Fruit fly (Drosophila melanogaster): ENCODE results near the gene CG15312.
A peak's percentile ranks its signal among the peaks of the same experiment; 100 is the strongest.

Gene CG15312

DNA sequence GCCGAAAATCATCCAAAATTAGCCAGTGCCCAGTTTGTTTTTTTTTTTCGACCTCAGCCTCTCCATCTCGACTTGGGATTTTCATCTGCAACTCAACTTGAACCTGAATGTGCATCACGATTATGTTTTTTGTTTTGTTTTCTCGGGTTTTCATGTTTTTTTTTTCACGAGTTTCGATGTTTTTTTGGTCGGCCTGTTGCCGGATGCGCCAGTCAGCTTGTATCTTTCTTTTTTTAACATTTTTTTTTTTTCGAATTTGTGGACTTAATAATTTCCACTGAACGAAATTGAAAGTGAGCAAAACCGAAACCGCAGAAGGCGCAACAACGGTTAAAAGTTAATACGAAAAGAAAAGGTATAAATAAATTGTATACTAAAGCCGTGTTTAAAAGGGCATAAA lies 48.9 kb downstream of the CG15312 start:
- TF ChIP-seq tj (GFP tag; optimal IDR thresholded peaks at IDR 0.05) (no peak), CG5204 (GFP tag; optimal IDR thresholded peaks at IDR 0.05) (no peak), CG12768 (GFP tag; optimal IDR thresholded peaks at IDR 0.05) (no peak), ovo (GFP tag; optimal IDR thresholded peaks at IDR 0.05) (no peak), toe (GFP tag; optimal IDR thresholded peaks at IDR 0.05) (no peak), CG33017 (tag; optimal IDR thresholded peaks at IDR 0.05) (no peak), kay (GFP tag; ENCODE audit: borderline replicate concordance) (no peak), Mnt (GFP tag; optimal IDR thresholded peaks at IDR 0.05) (no peak), cnc (optimal IDR thresholded peaks at IDR 0.05) (no peak), bab1 (GFP tag; optimal IDR thresholded peaks at IDR 0.05) (no peak), CG1620 (GFP tag; optimal IDR thresholded peaks at IDR 0.05) (no peak), Clk (GFP tag; optimal IDR thresholded peaks at IDR 0.05) (no peak), CG14711 (tag; optimal IDR thresholded peaks at IDR 0.05) (no peak), pad (GFP tag; optimal IDR thresholded peaks at IDR 0.05) (no peak), Crg-1 (GFP tag; optimal IDR thresholded peaks at IDR 0.05) (no peak), CG7101 (tag; optimal IDR thresholded peaks at IDR 0.05) (no peak), Hr96 (GFP tag; optimal IDR thresholded peaks at IDR 0.05) (no peak), cic (GFP tag; optimal IDR thresholded peaks at IDR 0.05) (no peak), CG11617 (GFP tag; optimal IDR thresholded peaks at IDR 0.05) (no peak)

- no peak for TF ChIP-seq CG5204 (GFP tag; optimal IDR thresholded peaks at IDR 0.05)
- TF ChIP-seq CG33017 (tag; optimal IDR thresholded peaks at IDR 0.05), result no peak
- TF ChIP-seq ovo (GFP tag; optimal IDR thresholded peaks at IDR 0.05), result no peak
Observed at dm6 chrX:10020857-10021256, 49.8 kb downstream of the CG15312 start.

dm6 chrX:10016724-10017123 lies 53.9 kb downstream of the CG15312 start, which contains the start of gene Cht6:
Gene Cht6 (plus strand): TSS chrX:10016845.
- TF ChIP-seq Crg-1 (GFP tag; optimal IDR thresholded peaks at IDR 0.05), result no peak
- TF ChIP-seq CG11617 (GFP tag; optimal IDR thresholded peaks at IDR 0.05), result no peak
- no peak for TF ChIP-seq cic (GFP tag; optimal IDR thresholded peaks at IDR 0.05)
- TF ChIP-seq CG33017 (tag; optimal IDR thresholded peaks at IDR 0.05), result no peak
- TF ChIP-seq bab1 (GFP tag; optimal IDR thresholded peaks at IDR 0.05), result no peak
- TF ChIP-seq toe (GFP tag; optimal IDR thresholded peaks at IDR 0.05), result no peak
- no peak for TF ChIP-seq CG12768 (GFP tag; optimal IDR thresholded peaks at IDR 0.05)
- TF ChIP-seq CG14711 (tag; optimal IDR thresholded peaks at IDR 0.05), result no peak
- no peak for TF ChIP-seq tj (GFP tag; optimal IDR thresholded peaks at IDR 0.05)
- no peak for TF ChIP-seq CG1620 (GFP tag; optimal IDR thresholded peaks at IDR 0.05)

DNA sequence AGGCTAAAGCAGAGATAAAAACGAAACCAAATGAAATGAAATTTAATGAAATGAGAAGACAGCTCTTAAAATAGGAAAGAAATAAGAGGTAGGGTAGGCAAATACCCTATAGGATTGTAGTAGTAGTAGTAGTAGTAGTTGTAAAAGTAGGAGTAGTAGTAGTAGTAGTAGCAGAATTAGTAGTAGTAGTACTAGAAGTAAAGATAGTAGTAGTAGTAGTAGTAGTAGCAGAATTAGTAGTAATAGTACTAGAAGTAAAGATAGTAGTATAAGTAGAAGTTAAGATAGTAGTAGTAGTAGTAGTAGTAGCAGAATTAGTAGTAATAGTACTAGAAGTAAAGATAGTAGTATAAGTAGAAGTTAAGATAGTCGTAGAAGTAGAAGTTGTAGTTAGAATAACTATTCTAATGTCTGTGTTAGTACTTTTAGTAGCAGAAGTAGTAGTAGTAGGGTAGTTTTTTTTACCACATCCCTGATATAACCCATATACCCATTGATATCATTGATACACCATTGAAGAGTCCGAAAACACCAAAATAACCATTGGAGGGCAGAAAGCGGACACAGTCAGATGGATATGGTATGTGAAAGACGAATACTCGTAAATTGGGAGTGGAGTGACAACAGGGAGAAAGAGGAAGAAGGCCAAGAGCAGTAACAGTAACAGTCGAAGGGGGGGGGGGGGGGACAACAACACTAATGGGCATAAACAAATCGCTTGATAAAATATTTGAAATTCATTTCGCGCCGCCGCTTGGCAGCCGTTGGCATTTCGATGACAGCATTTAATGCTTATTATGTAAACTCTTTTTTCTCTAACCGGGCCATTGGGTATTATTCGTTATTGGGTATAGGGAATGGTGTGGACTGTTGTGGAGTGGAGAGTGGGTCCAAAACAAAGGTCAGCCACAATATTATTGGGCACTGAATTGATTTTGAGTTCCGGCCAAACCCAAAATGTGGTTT lies 55.6 kb downstream of the CG15312 start:
- TF ChIP-seq cic (GFP tag; optimal IDR thresholded peaks at IDR 0.05), result no peak
- no peak for TF ChIP-seq kay (GFP tag; ENCODE audit: borderline replicate concordance)
- TF ChIP-seq CG7101 (tag; optimal IDR thresholded peaks at IDR 0.05), result no peak
- TF ChIP-seq ovo (GFP tag; optimal IDR thresholded peaks at IDR 0.05), result no peak
- TF ChIP-seq tj (GFP tag; optimal IDR thresholded peaks at IDR 0.05), result no peak
- TF ChIP-seq cnc (optimal IDR thresholded peaks at IDR 0.05), result no peak
- no peak for TF ChIP-seq CG12768 (GFP tag; optimal IDR thresholded peaks at IDR 0.05)
- no peak for TF ChIP-seq CG5204 (GFP tag; optimal IDR thresholded peaks at IDR 0.05)

- TF ChIP-seq Hr96 (GFP tag; optimal IDR thresholded peaks at IDR 0.05), result peak; percentile 18
- TF ChIP-seq pad (GFP tag; optimal IDR thresholded peaks at IDR 0.05), result peak; percentile 0
- peak; percentile 12 for TF ChIP-seq Crg-1 (GFP tag; optimal IDR thresholded peaks at IDR 0.05)
- TF ChIP-seq CG7101 (tag; optimal IDR thresholded peaks at IDR 0.05), result no peak
Observed at dm6 chrX:10009794-10010614, 60.7 kb downstream of the CG15312 start, which contains the start of gene Dna2. Gene Dna2 (plus strand): TSS chrX:10010481.

DNA sequence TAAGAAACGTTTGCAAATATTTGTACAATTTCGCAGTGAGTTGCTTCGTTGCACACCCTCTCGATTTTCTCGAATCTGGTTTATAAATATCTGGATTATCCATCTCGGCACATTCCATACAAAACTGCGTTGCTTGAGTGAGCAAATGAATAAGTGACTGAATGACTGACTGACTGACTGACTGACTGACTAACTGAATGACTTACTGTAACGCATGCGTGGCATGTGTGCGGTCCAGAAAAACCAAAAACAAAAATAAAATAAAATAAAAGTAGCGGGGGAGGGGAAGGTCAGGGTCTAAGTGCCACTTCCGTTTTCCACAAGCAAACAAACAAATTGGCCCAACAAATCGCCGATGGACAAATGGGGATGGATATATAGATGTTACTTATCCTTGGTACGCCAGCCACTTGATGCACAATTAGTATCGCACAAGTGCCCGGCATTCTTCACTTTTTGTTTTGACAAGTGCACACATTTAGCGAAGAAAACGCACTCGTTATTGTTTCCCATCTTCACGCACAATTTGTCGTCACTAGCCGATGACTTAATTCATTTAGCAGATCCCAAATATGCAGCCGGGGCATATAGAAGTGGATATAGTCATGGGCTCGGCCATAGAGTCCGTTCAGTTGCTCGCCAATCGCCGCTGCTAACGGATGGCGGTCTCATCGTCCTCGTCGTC lies 62.0 kb downstream of the CG15312 start, which contains the start of gene CG33557:
Gene CG33557 (plus strand): TSS at position 635 of the 685 bp plus-strand sequence.
- no peak for TF ChIP-seq toe (GFP tag; optimal IDR thresholded peaks at IDR 0.05)
- TF ChIP-seq CG14711 (tag; optimal IDR thresholded peaks at IDR 0.05), result no peak
- no peak for TF ChIP-seq CG33017 (tag; optimal IDR thresholded peaks at IDR 0.05)
- TF ChIP-seq Clk (GFP tag; optimal IDR thresholded peaks at IDR 0.05), result no peak
- TF ChIP-seq CG11617 (GFP tag; optimal IDR thresholded peaks at IDR 0.05), result no peak
- no peak for TF ChIP-seq Mnt (GFP tag; optimal IDR thresholded peaks at IDR 0.05)
- no peak for TF ChIP-seq CG7045 (GFP tag; optimal IDR thresholded peaks at IDR 0.05)
- TF ChIP-seq Crg-1 (GFP tag; optimal IDR thresholded peaks at IDR 0.05), result no peak
